Worm (Caenorhabditis elegans): Measurements from ENCODE around the gene rpl-11.1.

DNA sequence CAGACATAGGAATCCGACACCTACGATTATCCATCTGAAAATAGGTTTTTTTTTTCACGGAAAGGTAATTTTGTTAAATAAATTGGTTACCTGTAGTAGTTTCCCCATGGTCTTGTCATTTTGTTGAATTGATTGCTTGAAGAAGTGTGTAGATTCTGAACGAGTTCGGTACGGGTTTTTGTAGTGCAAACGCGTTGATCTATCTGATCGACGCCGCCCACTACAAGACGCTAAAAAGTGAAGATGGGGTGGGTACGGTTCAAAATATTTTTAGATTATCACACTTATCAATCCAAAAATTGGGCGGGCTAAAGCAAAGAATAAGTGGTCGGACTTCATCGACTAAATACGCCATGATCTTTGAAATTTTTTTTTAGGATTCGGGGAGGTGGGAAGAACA is 28.5 kb upstream of the rpl-11.1 start, which contains the start of gene T22F3.11:
- TF ChIP-seq him-1 (tag; optimal IDR thresholded peaks at IDR 0.05): no peak
- no peak for TF ChIP-seq W03F9.2 (tag; optimal IDR thresholded peaks at IDR 0.05)
